Fruit fly (Drosophila melanogaster) whole organism, adult: ENCODE data around the gene Rad17.

Experiments
- CG14711 ChIP-seq: fragments of 200-800 bp; sonication (Bioruptor generic); optimal IDR thresholded peaks from 2 replicates; lab custom pipeline; 2018; ENCODE audit warnings: missing biosample characterization, mild to moderate bottlenecking, missing genetic modification characterization, moderate library complexity
- CG1620 ChIP-seq: fragments of 200-800 bp; sonication (Bioruptor generic); optimal IDR thresholded peaks from 2 replicates; lab custom pipeline; 2016; ENCODE audit warnings: missing biosample characterization, missing genetic modification characterization
- CG33017 ChIP-seq: fragments of 200-800 bp; sonication (Bioruptor generic); optimal IDR thresholded peaks from 2 replicates; lab custom pipeline; 2018; ENCODE audit warnings: missing biosample characterization, mild to moderate bottlenecking, missing genetic modification characterization, moderate library complexity
- CG7045 ChIP-seq: fragments of 200-800 bp; sonication (Bioruptor generic); optimal IDR thresholded peaks from 2 replicates; lab custom pipeline; 2017; ENCODE audit warnings: missing biosample characterization, mild to moderate bottlenecking, missing genetic modification characterization
- Clk ChIP-seq: fragments of 200-800 bp; sonication (Bioruptor generic); optimal IDR thresholded peaks from 2 replicates; lab custom pipeline; 2017; ENCODE audit warnings: missing biosample characterization, missing genetic modification characterization
- Crg-1 ChIP-seq: fragments of 200-800 bp; sonication (Bioruptor generic); optimal IDR thresholded peaks from 2 replicates; lab custom pipeline; 2016; ENCODE audit warnings: missing biosample characterization, missing genetic modification characterization
- Mnt ChIP-seq: fragments of 200-800 bp; sonication (Bioruptor generic); optimal IDR thresholded peaks from 2 replicates; lab custom pipeline; 2016; ENCODE audit warnings: missing biosample characterization, mild to moderate bottlenecking, missing genetic modification characterization
- kay ChIP-seq: fragments of 200-800 bp; sonication (Bioruptor generic); peaks from one replicate; lab custom pipeline; 2016; ENCODE audit warnings: missing biosample characterization, missing genetic modification characterization, borderline replicate concordance
- ovo ChIP-seq: fragments of 200-800 bp; sonication (Bioruptor generic); optimal IDR thresholded peaks from 2 replicates; lab custom pipeline; 2016; ENCODE audit warnings: missing biosample characterization, missing genetic modification characterization

DNA sequence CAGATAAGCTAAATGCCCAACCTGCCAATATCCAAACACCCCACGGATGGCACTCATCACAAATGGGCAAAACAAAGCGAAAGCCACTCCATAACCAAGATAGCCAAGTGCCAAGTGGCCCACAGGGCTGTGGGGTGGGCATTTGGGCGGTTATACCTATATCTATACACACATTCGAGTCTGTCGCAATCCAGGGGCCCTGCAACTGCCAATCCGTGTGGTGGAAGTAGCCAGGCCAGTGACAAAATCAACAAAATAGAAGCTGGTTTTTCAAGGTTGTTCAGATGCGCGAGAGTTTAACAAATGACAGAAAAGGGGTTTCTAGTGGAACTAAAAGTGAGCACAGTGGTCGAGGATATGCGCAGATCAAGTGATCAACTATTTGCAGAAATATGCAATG lies 32.1 kb upstream of the Rad17 start:
- no peak for TF ChIP-seq Clk (GFP tag; lab: Kevin White, UChicago)
- no peak for TF ChIP-seq CG1620 (GFP tag; lab: Kevin White, UChicago)
- TF ChIP-seq kay (GFP tag; lab: Kevin White, UChicago), result no peak
- no peak for TF ChIP-seq ovo (GFP tag; lab: Kevin White, UChicago)
- no peak for TF ChIP-seq CG7045 (GFP tag; lab: Kevin White, UChicago)
- TF ChIP-seq CG14711, result no peak
- TF ChIP-seq Mnt (GFP tag; lab: Kevin White, UChicago), result no peak
- TF ChIP-seq Crg-1 (GFP tag; lab: Kevin White, UChicago), result no peak
- no peak for TF ChIP-seq CG33017 (tag; lab: Kevin White, UChicago)
